Fruit fly (Drosophila melanogaster) whole organism, embryonic: ENCODE results near the gene CG11843.

Experiments used
- Antp ChIP-seq: fragments of 200-800 bp; sonication (Bioruptor generic); optimal IDR thresholded peaks from 3 replicates; lab custom pipeline; 2016; ENCODE audit warnings: missing biosample characterization, missing genetic modification characterization
- CG12942 ChIP-seq: fragments of 200-800 bp; sonication (Bioruptor generic); optimal IDR thresholded peaks from 3 replicates; lab custom pipeline; 2016; ENCODE audit warnings: missing biosample characterization, missing genetic modification characterization
- CG3163 ChIP-seq: fragments of 200-800 bp; sonication (Bioruptor generic); optimal IDR thresholded peaks from 3 replicates; lab custom pipeline; 2016; ENCODE audit warnings: missing biosample characterization, missing genetic modification characterization
- CG7839 ChIP-seq: fragments of 200-800 bp; sonication (Bioruptor generic); optimal IDR thresholded peaks from 3 replicates; lab custom pipeline; 2018; ENCODE audit warnings: missing biosample characterization, mild to moderate bottlenecking, missing genetic modification characterization, moderate library complexity
- Hey ChIP-seq: fragments of 200-800 bp; sonication (Bioruptor generic); optimal IDR thresholded peaks from 3 replicates; lab custom pipeline; 2018; ENCODE audit warnings: missing biosample characterization, mild to moderate bottlenecking, missing genetic modification characterization
- Sox102F ChIP-seq: fragments of 200-800 bp; sonication (Bioruptor generic); optimal IDR thresholded peaks from 2 replicates; lab custom pipeline; 2018; ENCODE audit warnings: missing biosample characterization, mild to moderate bottlenecking, missing genetic modification characterization, moderate library complexity
- Sry-δ ChIP-seq: fragments of 200-800 bp; sonication (Bioruptor generic); optimal IDR thresholded peaks from 2 replicates; lab custom pipeline; 2016; ENCODE audit warnings: missing biosample characterization, missing genetic modification characterization
- abd-A ChIP-seq: fragments of 200-800 bp; sonication (Bioruptor generic); optimal IDR thresholded peaks from 3 replicates; lab custom pipeline; 2019; ENCODE audit warnings: missing biosample characterization, mild to moderate bottlenecking, missing genetic modification characterization, moderate library complexity
- bigmax ChIP-seq: fragments of 200-800 bp; sonication (Bioruptor generic); optimal IDR thresholded peaks from 2 replicates; lab custom pipeline; 2018; ENCODE audit warnings: missing biosample characterization, mild to moderate bottlenecking, missing genetic modification characterization
- br ChIP-seq: fragments of >200 bp; optimal IDR thresholded peaks from 2 replicates; lab custom pipeline; 2017
- corto ChIP-seq: fragments of 200-800 bp; sonication (Bioruptor generic); optimal IDR thresholded peaks from 2 replicates; lab custom pipeline; 2016; ENCODE audit warnings: missing biosample characterization, mild to moderate bottlenecking, missing genetic modification characterization, moderate library complexity
- pros ChIP-seq: fragments of 200-800 bp; sonication (Bioruptor generic); optimal IDR thresholded peaks from 3 replicates; lab custom pipeline; 2019; ENCODE audit warnings: missing biosample characterization, mild to moderate bottlenecking, missing genetic modification characterization, moderate library complexity

- no peak for TF ChIP-seq abd-A (tag; lab: Kevin White, UChicago)
- no peak for TF ChIP-seq CG7839 (tag; lab: Kevin White, UChicago)
- no peak for TF ChIP-seq Hey (tag; lab: Kevin White, UChicago)
- TF ChIP-seq CG12942 (GFP tag; lab: Kevin White, UChicago): no peak
- no peak for TF ChIP-seq br (lab: Kevin White, UChicago)
- TF ChIP-seq Sox102F (GFP tag; lab: Kevin White, UChicago): no peak
- TF ChIP-seq Sry-δ (GFP tag; lab: Kevin White, UChicago): no peak
- TF ChIP-seq CG3163 (GFP tag; lab: Kevin White, UChicago): no peak
- no peak for TF ChIP-seq Antp (GFP tag; lab: Kevin White, UChicago)
- no peak for TF ChIP-seq pros
- TF ChIP-seq bigmax (GFP tag; lab: Kevin White, UChicago): no peak
- no peak for TF ChIP-seq corto (GFP tag; lab: Kevin White, UChicago)
Measured at dm6 chr3R:29020366-29020765, 33.8 kb upstream of the CG11843 start, which contains the start of gene wat.
